Fruit fly (Drosophila melanogaster): ENCODE data around the gene CG4701.
"Not testable (repeated sequence)": the region's sequence is repeated elsewhere in the genome, so short reads cannot be mapped to it uniquely, and the experiment has no call there.

Gene CG4701

DNA sequence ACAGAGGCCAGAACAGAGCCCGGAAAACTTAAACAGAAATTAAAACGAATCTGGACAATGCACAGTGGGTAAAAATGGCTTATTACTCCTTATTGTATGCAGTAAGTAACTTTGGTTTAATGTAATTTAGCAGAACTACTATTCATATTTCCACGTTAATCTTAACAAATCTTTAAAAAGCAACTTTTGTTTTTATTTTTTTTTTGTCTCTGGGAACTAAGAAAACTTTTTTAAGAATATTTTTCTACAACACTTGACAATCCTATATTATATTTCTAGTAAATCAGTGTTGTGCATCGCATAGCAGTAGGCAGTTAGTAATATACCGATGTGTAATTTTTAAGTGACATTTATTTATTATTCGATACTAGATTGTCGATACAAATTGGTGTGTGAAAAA is at the start of gene CG4701:
Gene CG4701, plus strand, starts transcription at position 301 of the 400 bp plus-strand sequence.
- TF ChIP-seq fd96Ca (GFP tag; IDR thresholded peaks at IDR 0.05) (no peak), Pif1B (GFP tag; optimal IDR thresholded peaks at IDR 0.05) (no peak), CG4496 (GFP tag; IDR thresholded peaks at IDR 0.05) (no peak), EcR (GFP tag; optimal IDR thresholded peaks at IDR 0.05) (no peak), Pif1A (GFP tag; optimal IDR thresholded peaks at IDR 0.05) (no peak), CG9948 (tag; optimal IDR thresholded peaks at IDR 0.05) (no peak), CG10348 (GFP tag; IDR thresholded peaks at IDR 0.05) (no peak), CG32121 (GFP tag; IDR thresholded peaks at IDR 0.05) (no peak), rn (GFP tag; IDR thresholded peaks at IDR 0.05) (no peak), Ets98B (GFP tag; IDR thresholded peaks at IDR 0.05) (no peak), D1 (tag; optimal IDR thresholded peaks at IDR 0.05) (no peak), CG17806 (tag; optimal IDR thresholded peaks at IDR 0.05) (no peak), CG8159 (tag; optimal IDR thresholded peaks at IDR 0.05) (no peak), CG8301 (tag; optimal IDR thresholded peaks at IDR 0.05) (no peak), CG34367 (tag; optimal IDR thresholded peaks at IDR 0.05) (no peak), CG15710 (tag; optimal IDR thresholded peaks at IDR 0.05) (no peak)

- no peak for TF ChIP-seq EcR (GFP tag; optimal IDR thresholded peaks at IDR 0.05)
- no peak for TF ChIP-seq CG17806 (tag; optimal IDR thresholded peaks at IDR 0.05)
- TF ChIP-seq fd96Ca (GFP tag; IDR thresholded peaks at IDR 0.05) = no peak
- TF ChIP-seq rn (GFP tag; IDR thresholded peaks at IDR 0.05) = no peak
- TF ChIP-seq CG4496 (GFP tag; IDR thresholded peaks at IDR 0.05) = no peak
- no peak for TF ChIP-seq Pif1B (GFP tag; optimal IDR thresholded peaks at IDR 0.05)
- no peak for TF ChIP-seq CG34367 (tag; optimal IDR thresholded peaks at IDR 0.05)
- TF ChIP-seq CG12605 (GFP tag; IDR thresholded peaks at IDR 0.05) = no peak
- no peak for TF ChIP-seq CG32121 (GFP tag; IDR thresholded peaks at IDR 0.05)
- TF ChIP-seq Snoo (tag; optimal IDR thresholded peaks at IDR 0.05) = no peak
- TF ChIP-seq CG10348 (GFP tag; IDR thresholded peaks at IDR 0.05) = no peak
- no peak for TF ChIP-seq CG9948 (tag; optimal IDR thresholded peaks at IDR 0.05)
- no peak for TF ChIP-seq CG8159 (tag; optimal IDR thresholded peaks at IDR 0.05)
- no peak for TF ChIP-seq gl (tag; optimal IDR thresholded peaks at IDR 0.05)
- TF ChIP-seq Ets98B (GFP tag; IDR thresholded peaks at IDR 0.05) = no peak
- TF ChIP-seq CG15710 (tag; optimal IDR thresholded peaks at IDR 0.05) = no peak
- TF ChIP-seq CG14655 (GFP tag; optimal IDR thresholded peaks at IDR 0.05) = no peak
- no peak for TF ChIP-seq CG8301 (tag; optimal IDR thresholded peaks at IDR 0.05)
- TF ChIP-seq CG13204 (GFP tag; optimal IDR thresholded peaks at IDR 0.05) = no peak
Observed at dm6 chr2L:14730077-14730476, 35.6 kb upstream of the CG4701 start, which contains the start of gene CG42685. Gene CG42685, minus strand, starts transcription at chr2L:14730177.

- not testable (repeated sequence) for TF ChIP-seq EcR (GFP tag; optimal IDR thresholded peaks at IDR 0.05); fd96Ca (GFP tag; IDR thresholded peaks at IDR 0.05); CG9948 (tag; optimal IDR thresholded peaks at IDR 0.05)
Observed at dm6 chr2L:14735543-14735942, 30.2 kb upstream of the CG4701 start, which contains the start of gene CG31835. Gene CG31835, plus strand, starts transcription at chr2L:14735843.

- not testable (repeated sequence) for TF ChIP-seq Snoo (tag; optimal IDR thresholded peaks at IDR 0.05); CG12605 (GFP tag; IDR thresholded peaks at IDR 0.05); EcR (GFP tag; optimal IDR thresholded peaks at IDR 0.05)
Observed at dm6 chr2L:14737669-14738068, 28.0 kb upstream of the CG4701 start, which contains the start of gene CG31775. Gene CG31775, minus strand, starts transcription at chr2L:14737769.

- TF ChIP-seq CG14655 (GFP tag; optimal IDR thresholded peaks at IDR 0.05); gl (tag; optimal IDR thresholded peaks at IDR 0.05); CG13204 (GFP tag; optimal IDR thresholded peaks at IDR 0.05): not testable (repeated sequence)
Observed at dm6 chr2L:14739614-14740013, 26.1 kb upstream of the CG4701 start, which contains the start of gene CG42585. Gene CG42585, plus strand, starts transcription at chr2L:14739914.

dm6 chr2L:14741740-14742139 is 24.0 kb upstream of the CG4701 start, which contains the start of gene CG42586:
Gene CG42586, minus strand, starts transcription at chr2L:14741840.
- TF ChIP-seq CG9948 (tag; optimal IDR thresholded peaks at IDR 0.05); CG34367 (tag; optimal IDR thresholded peaks at IDR 0.05); Pif1B (GFP tag; optimal IDR thresholded peaks at IDR 0.05): not testable (repeated sequence)

DNA sequence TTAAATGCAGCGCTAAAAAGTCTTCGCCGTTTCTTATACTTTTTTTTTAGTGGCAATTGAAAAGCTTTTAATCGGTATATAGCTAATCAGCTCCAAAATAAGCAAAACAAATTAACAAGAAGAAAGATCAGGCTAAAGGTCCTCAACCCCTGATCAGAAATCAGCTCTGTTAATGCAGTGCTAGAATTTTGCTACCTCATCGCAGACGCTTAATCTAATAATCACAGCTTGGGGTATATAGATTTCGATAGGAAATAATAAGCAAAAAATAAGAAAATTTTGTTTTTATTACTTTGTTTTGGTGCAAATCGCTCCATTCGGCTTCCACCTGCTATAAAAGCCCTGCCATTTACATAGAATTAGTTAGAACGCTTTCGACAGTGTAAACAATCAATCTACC is 22.8 kb upstream of the CG4701 start, which contains the start of gene CG34166:
Gene CG34166, plus strand, starts transcription at position 301 of the 400 bp plus-strand sequence.
- not testable (repeated sequence) for TF ChIP-seq Ets98B (GFP tag; IDR thresholded peaks at IDR 0.05); CG9948 (tag; optimal IDR thresholded peaks at IDR 0.05); fd96Ca (GFP tag; IDR thresholded peaks at IDR 0.05)

dm6 chr2L:14743337-14743736 is 22.4 kb upstream of the CG4701 start:
- no peak for TF ChIP-seq Pif1B (GFP tag; optimal IDR thresholded peaks at IDR 0.05)
- no peak for TF ChIP-seq CG34367 (tag; optimal IDR thresholded peaks at IDR 0.05)
- no peak for TF ChIP-seq Ets98B (GFP tag; IDR thresholded peaks at IDR 0.05)
- no peak for TF ChIP-seq gl (tag; optimal IDR thresholded peaks at IDR 0.05)
